Fruit fly (Drosophila melanogaster): ENCODE results near the gene Dysb.

dm6 chr3L:18823870-18824561 lies 43.6 kb upstream of the Dysb start:
- TF ChIP-seq CTCF (optimal IDR thresholded peaks at IDR 0.05) (no peak), CG8478 (optimal IDR thresholded peaks at IDR 0.05) (no peak)
